Worm (Caenorhabditis elegans) whole organism, L4 larva: ENCODE measurements around the gene C08F8.6.
"Not testable (repeated sequence)": the region's sequence is repeated elsewhere in the genome, so short reads cannot be mapped to it uniquely, and the experiment has no call there.

Experiments used
- D1046.2 ChIP-seq: fragments of 200-800 bp; sonication (Bioruptor generic); IDR thresholded peaks from 2 replicates; pipeline ENCODE4 v1.3.6; 2022; ENCODE audit warnings: missing genetic modification characterization, missing compliant biosample characterization
- F26F4.8 ChIP-seq: fragments of 200-800 bp; sonication (Bioruptor generic); conservative IDR thresholded peaks from 2 replicates; pipeline ENCODE4 v1.3.6; 2022; ENCODE audit warnings: missing genetic modification characterization, missing compliant biosample characterization
- F44E2.7 ChIP-seq: fragments of 200-800 bp; sonication (Bioruptor generic); IDR thresholded peaks from 2 replicates; pipeline ENCODE4 v2.1.2; 2022; ENCODE audit warnings: missing genetic modification characterization, missing compliant biosample characterization
- T20F7.1 ChIP-seq: fragments of 200-800 bp; sonication (Bioruptor generic); optimal IDR thresholded peaks from 2 replicates; lab custom pipeline; 2018; ENCODE audit warnings: mild to moderate bottlenecking, missing genetic modification characterization, missing compliant biosample characterization
- Y75B8A.6 ChIP-seq: fragments of 200-800 bp; sonication (Bioruptor generic); IDR thresholded peaks from 2 replicates; pipeline ENCODE4 v1.3.6; 2022; ENCODE audit warnings: missing genetic modification reagents, missing genetic modification characterization, missing compliant biosample characterization
- ZK337.2 ChIP-seq: fragments of 200-800 bp; sonication (Bioruptor generic); IDR thresholded peaks from 2 replicates; pipeline ENCODE4 v1.3.6; 2022; ENCODE audit warnings: missing genetic modification reagents, missing genetic modification characterization, missing compliant biosample characterization
- arid-1 ChIP-seq: fragments of 200-800 bp; sonication (Bioruptor generic); conservative IDR thresholded peaks from 2 replicates; pipeline ENCODE4 v1.3.6; 2022; ENCODE audit warnings: missing genetic modification reagents, missing genetic modification characterization, missing compliant biosample characterization
- ceh-44 ChIP-seq: fragments of 200-800 bp; sonication (Bioruptor generic); IDR thresholded peaks from 2 replicates; pipeline ENCODE4 v1.3.6; 2022; ENCODE audit warnings: missing genetic modification reagents, missing genetic modification characterization, missing compliant biosample characterization
- ctbp-1 ChIP-seq: fragments of 200-800 bp; sonication (Bioruptor generic); IDR thresholded peaks from 2 replicates; pipeline ENCODE4 v1.3.6; 2022; ENCODE audit warnings: missing genetic modification reagents, missing genetic modification characterization, missing compliant biosample characterization
- dmd-8 ChIP-seq: fragments of 200-800 bp; sonication (Bioruptor generic); IDR thresholded peaks from 2 replicates; pipeline ENCODE4 v1.3.6; 2022; ENCODE audit warnings: missing genetic modification characterization, missing compliant biosample characterization
- dpl-1 ChIP-seq: fragments of 150-350 bp; optimal IDR thresholded peaks from 2 replicates; lab custom pipeline; 2014; ENCODE audit warnings: missing biosample characterization, missing genetic modification reagents, missing genetic modification characterization
- hif-1 ChIP-seq, 2 experiments: sonication (generic microtip); optimal IDR thresholded peaks; 2 replicates each; lab custom pipeline; 2016 to 2017; ENCODE audit warnings: missing compliant biosample characterization in 2 of 2, missing genetic modification characterization in 2 of 2, missing genetic modification reagents in 2 of 2, missing genotype in 2 of 2, mild to moderate bottlenecking in 1 of 2
- hmg-1.1 ChIP-seq: fragments of 200-800 bp; sonication (Bioruptor generic); IDR thresholded peaks from 2 replicates; pipeline ENCODE4 v1.3.6; 2022; ENCODE audit warnings: missing genetic modification reagents, missing genetic modification characterization, missing compliant biosample characterization
- lin-15B ChIP-seq: fragments of 150-350 bp; sonication (generic microtip); optimal IDR thresholded peaks from 3 replicates; lab custom pipeline; 2014; ENCODE audit warnings: missing biosample characterization, missing genetic modification characterization
- lin-38 ChIP-seq: fragments of 200-800 bp; sonication (Bioruptor generic); IDR thresholded peaks from 2 replicates; pipeline ENCODE4 v1.3.6; 2022; ENCODE audit warnings: missing genetic modification reagents, missing genetic modification characterization, missing compliant biosample characterization
- lsy-2 ChIP-seq, 2 experiments: fragments of 150-350 bp in 1 of 2; sonication (generic microtip) in 1 of 2; optimal IDR thresholded peaks; 2 replicates each; lab custom pipeline; 2014 to 2017; ENCODE audit warnings: missing biosample characterization in 2 of 2, missing genetic modification characterization in 2 of 2
- madf-5 ChIP-seq, 2 experiments: fragments of 200-800 bp; sonication (Bioruptor generic); IDR thresholded peaks; 2 replicates each; pipeline ENCODE4 v1.3.6; 2022; ENCODE audit warnings: missing compliant biosample characterization in 2 of 2, missing genetic modification characterization in 2 of 2
- madf-9 ChIP-seq: fragments of 200-800 bp; sonication (Bioruptor generic); conservative IDR thresholded peaks from 2 replicates; pipeline ENCODE4 v1.3.6; 2022; ENCODE audit warnings: missing genetic modification reagents, missing genetic modification characterization, missing compliant biosample characterization
- mes-2 ChIP-seq: sonication (generic microtip); optimal IDR thresholded peaks from 2 replicates; lab custom pipeline; 2016; ENCODE audit warnings: missing genotype, mild to moderate bottlenecking, missing genetic modification characterization, missing compliant biosample characterization; ENCODE audit not compliant: poor library complexity, severe bottlenecking
- mxl-3 ChIP-seq: fragments of 200-800 bp; sonication (Bioruptor generic); optimal IDR thresholded peaks from 2 replicates; lab custom pipeline; 2018; ENCODE audit warnings: mild to moderate bottlenecking, missing genetic modification characterization, missing compliant biosample characterization
- nhr-10 ChIP-seq: fragments of 150-350 bp; optimal IDR thresholded peaks from 2 replicates; lab custom pipeline; 2014; ENCODE audit warnings: missing biosample characterization, missing genetic modification characterization
- nhr-41 ChIP-seq: fragments of 200-800 bp; sonication (Bioruptor generic); IDR thresholded peaks from 2 replicates; pipeline ENCODE4 v1.3.6; 2022; ENCODE audit warnings: missing genetic modification reagents, missing genetic modification characterization, missing compliant biosample characterization
- nhr-42 ChIP-seq: fragments of 200-800 bp; sonication (Bioruptor generic); IDR thresholded peaks from 2 replicates; pipeline ENCODE4 v1.3.6; 2022; ENCODE audit warnings: missing genetic modification characterization, missing compliant biosample characterization
- nhr-6 ChIP-seq: fragments of 150-350 bp; optimal IDR thresholded peaks from 2 replicates; lab custom pipeline; 2014; ENCODE audit warnings: missing biosample characterization, missing genetic modification characterization
- pha-4 ChIP-seq, 2 experiments: fragments of 150-350 bp in 1 of 2; fragments of 200-800 bp in 1 of 2; sonication (Bioruptor generic) in 1 of 2; IDR thresholded peaks in 1 of 2; optimal IDR thresholded peaks in 1 of 2; 2 replicates each; pipeline versions ENCODE4 v1.3.6 to Lab custom; 2014 to 2022; ENCODE audit warnings: missing genetic modification characterization in 2 of 2, missing genetic modification reagents in 2 of 2, missing biosample characterization in 1 of 2, missing compliant biosample characterization in 1 of 2
- sdz-12 ChIP-seq: fragments of 200-800 bp; sonication (Bioruptor generic); optimal IDR thresholded peaks from 2 replicates; lab custom pipeline; 2018; ENCODE audit warnings: mild to moderate bottlenecking, missing genetic modification characterization, missing compliant biosample characterization
- snpc-1.2 ChIP-seq: fragments of 200-800 bp; sonication (Bioruptor generic); IDR thresholded peaks from 2 replicates; pipeline ENCODE4 v1.3.6; 2022; ENCODE audit warnings: missing genetic modification reagents, missing genetic modification characterization, missing compliant biosample characterization
- tra-1 ChIP-seq: fragments of 200-800 bp; sonication (Bioruptor generic); IDR thresholded peaks from 2 replicates; pipeline ENCODE4 v1.3.6; 2022; ENCODE audit warnings: missing genetic modification reagents, missing genetic modification characterization, missing compliant biosample characterization
- unc-130 ChIP-seq: sonication (generic microtip); optimal IDR thresholded peaks from 2 replicates; lab custom pipeline; 2016; ENCODE audit warnings: missing genetic modification reagents, missing genetic modification characterization, missing compliant biosample characterization
- unc-39 ChIP-seq: sonication (generic microtip); optimal IDR thresholded peaks from 2 replicates; lab custom pipeline; 2017; ENCODE audit warnings: missing biosample characterization, missing genetic modification characterization
- vab-7 ChIP-seq: fragments of 200-800 bp; sonication (Bioruptor generic); IDR thresholded peaks from 2 replicates; pipeline ENCODE4 v1.3.6; 2022; ENCODE audit warnings: missing genetic modification reagents, missing genetic modification characterization, missing compliant biosample characterization
- zfp-3 ChIP-seq: fragments of 200-800 bp; sonication (Bioruptor generic); conservative IDR thresholded peaks from 2 replicates; pipeline ENCODE4 v1.3.6; 2022; ENCODE audit warnings: missing genetic modification reagents, missing genetic modification characterization, missing compliant biosample characterization

Gene C08F8.6

DNA sequence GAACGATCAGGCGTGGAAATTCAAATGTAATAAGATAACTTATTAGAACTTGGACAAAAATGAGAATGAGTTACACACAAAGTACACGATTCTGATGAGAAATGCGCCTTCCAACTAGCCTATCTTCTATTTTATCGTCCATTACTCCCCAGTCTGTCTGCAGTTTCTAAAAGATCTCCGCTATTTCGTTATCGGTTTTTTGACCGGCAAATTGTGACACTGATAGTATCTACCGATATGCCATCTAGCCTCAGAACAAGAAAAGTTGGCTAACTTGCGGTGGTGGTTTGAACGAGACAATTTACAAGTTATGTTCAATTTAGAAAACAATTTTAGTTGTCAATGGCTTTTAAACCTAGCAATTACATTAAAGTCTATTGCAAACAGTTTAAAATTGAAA lies 46.8 kb upstream of the C08F8.6 start (continued):
- TF ChIP-seq arid-1 (GFP tag; lab: Robert Waterston, UW) = no peak
- TF ChIP-seq ZK337.2 (GFP tag; lab: Robert Waterston, UW) = no peak
- TF ChIP-seq mxl-3 (GFP tag; lab: Kevin White, UChicago) = peak; percentile 30
- no peak for TF ChIP-seq unc-130 (GFP tag; lab: Kevin White, UChicago)

DNA sequence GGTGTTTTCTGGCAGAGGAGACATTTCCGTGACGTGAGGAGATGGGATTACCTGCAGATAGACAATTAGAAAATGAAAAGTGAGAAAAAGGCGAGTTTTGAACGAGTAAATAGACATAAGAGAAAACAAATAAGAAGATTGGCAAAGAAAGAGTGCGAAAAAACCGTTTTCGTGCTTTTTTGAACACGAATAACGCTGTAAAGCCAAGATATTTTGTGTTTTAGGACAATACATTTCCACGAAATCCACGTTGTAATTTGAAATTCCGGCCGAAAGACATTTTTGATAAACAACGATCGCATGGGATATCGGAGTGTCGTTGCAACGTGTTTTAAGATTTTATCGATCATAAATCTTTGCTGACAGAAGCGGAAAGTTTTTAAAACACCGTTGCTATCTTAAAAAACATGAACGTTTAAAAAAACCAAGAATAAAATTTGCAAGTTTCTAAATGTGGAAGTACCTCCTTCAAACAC lies 46.1 kb upstream of the C08F8.6 start, which contains the start of gene adk-1:
adk-1 (minus strand) TSS at position 51 of the 476 bp plus-strand sequence.
- TF ChIP-seq lsy-2 (tag; optimal IDR thresholded peaks at IDR 0.05; lab: Kevin White, UChicago) (peak in 1 of 2 experiments; percentile 13), nhr-6 (tag; lab: Kevin White, UChicago) (peak; percentile 16), hmg-1.1 (no peak), T20F7.1 (peak; percentile 86), unc-39 (tag; lab: Kevin White, UChicago) (no peak), dpl-1 (GFP tag; lab: Kevin White, UChicago) (peak; percentile 36)

DNA sequence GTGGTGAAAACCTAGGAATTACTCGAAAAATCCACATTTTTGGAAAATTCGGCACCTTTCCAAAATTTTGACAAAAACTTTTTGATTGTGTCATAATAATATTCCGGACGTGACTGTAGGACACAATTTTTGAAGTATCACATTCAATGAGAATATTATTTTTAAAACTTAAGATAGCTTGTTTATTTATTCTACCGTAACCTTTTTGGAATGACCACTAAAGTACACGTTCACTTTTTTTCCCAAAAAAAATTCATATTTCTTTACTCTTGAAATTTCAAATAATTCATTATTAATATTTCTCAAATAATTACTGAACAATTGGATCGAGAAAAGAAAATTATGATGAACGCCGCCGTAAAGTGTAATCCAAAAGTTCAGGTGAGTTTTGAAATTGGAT lies 42.5 kb upstream of the C08F8.6 start, which contains the start of gene R07H5.9:
R07H5.9 (plus strand) TSS at position 301 of the 400 bp plus-strand sequence.
- TF ChIP-seq sdz-12 (GFP tag; lab: Kevin White, UChicago) (no peak), lin-15B (tag; lab: Kevin White, UChicago) (no peak), nhr-10 (tag; lab: Kevin White, UChicago) (no peak), tra-1 (no peak), hif-1 (tag; optimal IDR thresholded peaks at IDR 0.05; lab: Kevin White, UChicago) (no peak), Y75B8A.6 (GFP tag; lab: Robert Waterston, UW) (no peak)

DNA sequence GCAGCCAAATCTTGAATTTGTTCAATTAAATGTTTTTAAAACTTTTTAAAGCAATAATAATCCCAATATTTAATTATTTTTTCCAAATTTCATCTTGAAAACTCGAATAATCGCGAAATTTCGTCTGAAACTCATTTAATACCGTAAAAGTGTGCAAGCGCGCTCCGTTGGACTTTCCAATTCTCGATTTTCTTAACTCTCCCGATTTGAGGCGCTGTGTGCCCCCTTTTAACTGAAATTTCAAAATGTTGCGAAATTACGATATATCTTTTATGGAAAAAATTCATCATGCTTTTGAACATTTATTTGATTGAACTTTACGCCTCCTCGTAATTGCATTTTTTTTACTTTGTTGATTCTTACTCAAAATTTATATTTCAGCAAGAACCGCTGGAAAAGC lies 37.7 kb upstream of the C08F8.6 start, which contains the start of gene R07H5.11:
R07H5.11 (plus strand) TSS at position 380 of the 400 bp plus-strand sequence.
- TF ChIP-seq lin-38 (GFP tag; lab: Robert Waterston, UW) = peak; percentile 56

DNA sequence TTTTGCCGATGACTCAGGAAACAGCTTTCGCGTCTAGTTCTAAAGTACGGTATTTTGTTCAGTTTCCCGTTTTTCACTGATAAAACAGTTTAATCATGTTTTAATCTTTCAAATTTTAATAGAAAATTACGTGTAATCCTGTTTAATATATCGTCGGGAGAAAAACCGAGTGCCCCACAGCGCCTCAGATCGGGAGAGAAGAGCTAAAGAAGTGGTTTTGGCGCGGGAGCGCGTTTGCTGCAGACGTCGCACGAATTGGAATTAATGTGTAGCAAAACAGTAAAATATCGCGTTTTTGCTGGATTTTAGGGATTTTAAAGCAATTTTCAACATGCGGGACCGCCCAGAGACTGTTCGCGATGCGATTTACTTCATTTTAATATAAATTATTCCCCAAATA lies 36.0 kb upstream of the C08F8.6 start:
- TF ChIP-seq lin-38 (GFP tag; lab: Robert Waterston, UW) (peak; percentile 86), vab-7 (GFP tag; lab: Robert Waterston, UW) (0 out of 2 replicates have a peak, but pooled peaks have one; percentile 56), ceh-44 (0 out of 2 replicates have a peak, but pooled peaks have one; percentile 21)

DNA sequence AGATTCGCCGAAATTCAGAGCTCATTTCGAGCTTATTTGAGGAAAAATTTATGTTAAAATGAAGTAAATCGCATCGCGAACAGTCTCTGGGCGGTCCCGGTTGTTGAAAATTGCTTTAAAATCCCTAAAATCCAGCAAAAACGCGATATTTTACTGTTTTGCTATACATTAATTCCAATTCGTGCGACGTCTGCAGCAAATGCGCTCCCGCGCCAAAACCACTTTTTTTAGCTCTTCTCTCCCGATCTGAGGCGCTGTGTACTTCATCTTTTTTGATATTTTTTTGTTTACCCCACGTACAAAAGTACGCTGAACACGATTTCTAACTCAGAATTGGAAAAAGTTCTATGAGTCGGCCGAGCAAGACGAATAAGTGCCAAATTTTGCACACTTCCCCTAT lies 34.3 kb upstream of the C08F8.6 start, which contains the start of gene R07H5.16:
R07H5.16 (plus strand) TSS at position 348 of the 400 bp plus-strand sequence.
- TF ChIP-seq madf-9 (GFP tag; lab: Robert Waterston, UW) (0 out of 2 replicates have a peak, but pooled peaks have one; percentile 36), vab-7 (GFP tag; lab: Robert Waterston, UW) (peak; percentile 65), lin-38 (GFP tag; lab: Robert Waterston, UW) (peak; percentile 92), mes-2 (tag; lab: Kevin White, UChicago) (peak; percentile 37)

DNA sequence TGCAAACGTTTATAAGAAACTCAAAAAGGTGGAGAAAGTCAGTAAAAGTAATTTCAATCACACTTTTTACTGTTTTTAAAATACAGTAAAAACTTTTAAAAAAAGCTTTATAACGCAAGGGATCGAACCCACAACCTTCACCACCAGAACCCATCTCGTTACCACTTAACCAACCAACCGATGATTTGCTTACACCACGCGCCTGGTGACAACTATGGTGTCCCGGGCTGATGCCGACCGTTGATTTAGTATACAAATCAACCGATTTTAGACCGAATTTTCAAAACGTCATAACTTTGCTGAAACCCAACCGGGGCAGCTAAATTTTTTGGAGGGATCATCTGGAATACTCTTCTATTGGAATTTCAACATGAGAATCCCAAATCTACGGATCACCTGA lies 32.1 kb upstream of the C08F8.6 start:
- peak; percentile 58; the same call in 1 of the 2 replicates for TF ChIP-seq F44E2.7 (GFP tag; lab: Robert Waterston, UW)
- TF ChIP-seq vab-7 (GFP tag; lab: Robert Waterston, UW) = peak; percentile 78
- TF ChIP-seq hmg-1.1 = peak; percentile 71
- peak; percentile 70; the same call in 1 of the 2 replicates for TF ChIP-seq pha-4 (GFP tag; IDR thresholded peaks at IDR 0.05; lab: Robert Waterston, UW)
- TF ChIP-seq pha-4 (tag; optimal IDR thresholded peaks at IDR 0.05; lab: Kevin White, UChicago) = not testable (repeated sequence)
- 0 out of 2 replicates have a peak, but pooled peaks have one; percentile 32 for TF ChIP-seq nhr-42 (GFP tag; lab: Robert Waterston, UW)
- peak; percentile 66; the same call in 1 of the 2 replicates for TF ChIP-seq D1046.2 (GFP tag; lab: Robert Waterston, UW)
- TF ChIP-seq F26F4.8 (GFP tag; lab: Robert Waterston, UW) = peak; percentile 79
- TF ChIP-seq madf-5 (GFP tag; IDR thresholded peaks at IDR 0.05; lab: Robert Waterston, UW) = 0 out of 4 replicates have a peak, but pooled peaks of 1 of the 2 experiments have one; percentile 50
- peak; percentile 80 for TF ChIP-seq snpc-1.2 (GFP tag; lab: Robert Waterston, UW)
- peak; percentile 73 for TF ChIP-seq ZK337.2 (GFP tag; lab: Robert Waterston, UW)
- TF ChIP-seq dmd-8 (GFP tag; lab: Robert Waterston, UW) = peak; percentile 76
- TF ChIP-seq zfp-3 (GFP tag; lab: Robert Waterston, UW) = peak; percentile 66; the same call in 1 of the 2 replicates
- peak; percentile 62; the same call in 1 of the 2 replicates for TF ChIP-seq ctbp-1 (GFP tag; lab: Robert Waterston, UW)
- TF ChIP-seq nhr-41 (GFP tag; lab: Robert Waterston, UW) = 0 out of 2 replicates have a peak, but pooled peaks have one; percentile 60
- TF ChIP-seq, all 104 proteins: peak for 14; not testable (repeated sequence) for 90
